Fruit fly (Drosophila melanogaster) whole organism, embryonic: Measurements from ENCODE around the gene bark.

Source experiments
- Antp ChIP-seq: fragments of 200-800 bp; sonication (Bioruptor generic); optimal IDR thresholded peaks from 3 replicates; lab custom pipeline; 2016; ENCODE audit warnings: missing biosample characterization, missing genetic modification characterization
- CG11085 ChIP-seq: fragments of 200-800 bp; sonication (Bioruptor generic); IDR thresholded peaks from 2 replicates; pipeline ENCODE4 v1.3.6; 2022; ENCODE audit warnings: missing biosample characterization, missing genetic modification characterization
- CG11398 ChIP-seq: fragments of 200-800 bp; sonication (Bioruptor generic); optimal IDR thresholded peaks from 2 replicates; lab custom pipeline; 2016; ENCODE audit warnings: missing biosample characterization, missing genetic modification characterization
- CG12104 ChIP-seq: fragments of 200-800 bp; sonication (Bioruptor generic); optimal IDR thresholded peaks from 3 replicates; lab custom pipeline; 2016; ENCODE audit warnings: missing biosample characterization, missing genetic modification characterization
- CG14014 ChIP-seq: fragments of 200-800 bp; sonication (Bioruptor generic); IDR thresholded peaks from 2 replicates; pipeline ENCODE4 v1.3.6; 2022; ENCODE audit warnings: missing biosample characterization, missing genetic modification characterization
- CG17912 ChIP-seq: fragments of 200-800 bp; sonication (Bioruptor generic); optimal IDR thresholded peaks from 2 replicates; lab custom pipeline; 2018; ENCODE audit warnings: missing biosample characterization, mild to moderate bottlenecking, missing genetic modification characterization
- CG32772 ChIP-seq: fragments of 200-800 bp; sonication (Bioruptor generic); IDR thresholded peaks from 2 replicates; pipeline ENCODE4 v1.3.6; 2022; ENCODE audit warnings: missing biosample characterization, missing genetic modification characterization
- CG33213 ChIP-seq: fragments of 200-800 bp; sonication (Bioruptor generic); optimal IDR thresholded peaks from 3 replicates; lab custom pipeline; 2016; ENCODE audit warnings: missing biosample characterization, missing genetic modification characterization
- CG3995 ChIP-seq: fragments of 200-800 bp; sonication (Bioruptor generic); optimal IDR thresholded peaks from 3 replicates; lab custom pipeline; 2016; ENCODE audit warnings: missing biosample characterization, missing genetic modification characterization
- CG4730 ChIP-seq: fragments of 200-800 bp; sonication (Bioruptor generic); IDR thresholded peaks from 2 replicates; pipeline ENCODE4 v1.3.6; 2022; ENCODE audit warnings: missing biosample characterization, missing genetic modification characterization
- CG4820 ChIP-seq: fragments of 200-800 bp; sonication (Bioruptor generic); optimal IDR thresholded peaks from 3 replicates; lab custom pipeline; 2016; ENCODE audit warnings: missing biosample characterization, missing genetic modification characterization
- CG6254 ChIP-seq: fragments of 200-800 bp; sonication (Bioruptor generic); optimal IDR thresholded peaks from 3 replicates; lab custom pipeline; 2017; ENCODE audit warnings: mild to moderate bottlenecking, missing biosample characterization, missing genetic modification reagents, missing genetic modification characterization
- CG6654 ChIP-seq: fragments of 200-800 bp; sonication (Bioruptor generic); optimal IDR thresholded peaks from 2 replicates; lab custom pipeline; 2017; ENCODE audit warnings: missing biosample characterization, mild to moderate bottlenecking, missing genetic modification characterization
- CG7372 ChIP-seq: fragments of 200-800 bp; sonication (Bioruptor generic); IDR thresholded peaks from 2 replicates; pipeline ENCODE4 v1.3.6; 2022; ENCODE audit warnings: missing biosample characterization, missing genetic modification characterization
- CG7786 ChIP-seq: fragments of 200-800 bp; sonication (Bioruptor generic); optimal IDR thresholded peaks from 2 replicates; lab custom pipeline; 2016; ENCODE audit warnings: missing biosample characterization, missing genetic modification characterization
- CG9876 ChIP-seq: fragments of 200-800 bp; sonication (Bioruptor generic); optimal IDR thresholded peaks from 2 replicates; lab custom pipeline; 2016; ENCODE audit warnings: missing biosample characterization, missing genetic modification characterization
- CTCF ChIP-seq: fragments of 200-800 bp; sonication (Bioruptor generic); optimal IDR thresholded peaks from 2 replicates; lab custom pipeline; 2017; ENCODE audit warnings: missing biosample characterization, mild to moderate bottlenecking, missing genetic modification characterization, moderate library complexity
- CrebB ChIP-seq: fragments of 200-800 bp; sonication (Bioruptor generic); optimal IDR thresholded peaks from 3 replicates; lab custom pipeline; 2018; ENCODE audit warnings: missing biosample characterization, mild to moderate bottlenecking, missing genetic modification characterization
- D19A ChIP-seq: fragments of 200-800 bp; optimal IDR thresholded peaks from 3 replicates; lab custom pipeline; 2019; ENCODE audit warnings: missing biosample characterization, mild to moderate bottlenecking, missing genetic modification characterization, moderate library complexity
- Dref ChIP-seq: fragments of 200-800 bp; sonication (Bioruptor generic); IDR thresholded peaks from 2 replicates; pipeline ENCODE4 v1.3.6; 2022; ENCODE audit warnings: missing biosample characterization, missing genetic modification characterization
- Fer1 ChIP-seq: fragments of 200-800 bp; sonication (Bioruptor generic); optimal IDR thresholded peaks from 2 replicates; lab custom pipeline; 2017; ENCODE audit warnings: missing biosample characterization, mild to moderate bottlenecking, missing genetic modification characterization
- GATAe ChIP-seq: fragments of 200-800 bp; sonication (Bioruptor generic); conservative IDR thresholded peaks from 2 replicates; pipeline ENCODE4 v1.3.6; 2022; ENCODE audit warnings: missing biosample characterization, missing genetic modification characterization
- Gug ChIP-seq: fragments of 200-800 bp; sonication (Bioruptor generic); IDR thresholded peaks from 4 replicates; pipeline ENCODE4 v1.3.6; 2022; ENCODE audit warnings: missing biosample characterization, missing genetic modification characterization
- HLH4C ChIP-seq: fragments of 200-800 bp; sonication (Bioruptor generic); IDR thresholded peaks from 3 replicates; pipeline ENCODE4 v1.3.6; 2022; ENCODE audit warnings: missing biosample characterization, missing genetic modification characterization; ENCODE audit not compliant: partially characterized antibody
- Hey ChIP-seq: fragments of 200-800 bp; sonication (Bioruptor generic); optimal IDR thresholded peaks from 3 replicates; lab custom pipeline; 2018; ENCODE audit warnings: missing biosample characterization, mild to moderate bottlenecking, missing genetic modification characterization
- Hr39 ChIP-seq: fragments of >200 bp; optimal IDR thresholded peaks from 2 replicates; lab custom pipeline; 2017
- MBD-R2 ChIP-seq: fragments of 200-800 bp; sonication (Bioruptor generic); IDR thresholded peaks from 2 replicates; pipeline ENCODE4 v1.3.6; 2022; ENCODE audit warnings: missing biosample characterization, missing genetic modification characterization
- Med ChIP-seq: fragments of 200-800 bp; sonication (Bioruptor generic); peaks from one replicate; lab custom pipeline; 2016; ENCODE audit warnings: missing biosample characterization, missing genetic modification characterization, mild to moderate bottlenecking, inconsistent platforms, moderate library complexity
- Myb ChIP-seq: fragments of 200-800 bp; sonication (Bioruptor generic); optimal IDR thresholded peaks from 2 replicates; lab custom pipeline; 2016; ENCODE audit warnings: missing biosample characterization, missing genetic modification characterization
- NK7.1 ChIP-seq: fragments of 200-800 bp; sonication (Bioruptor generic); optimal IDR thresholded peaks from 3 replicates; lab custom pipeline; 2016; ENCODE audit warnings: missing biosample characterization, missing genetic modification characterization
- Scr ChIP-seq: fragments of 200-800 bp; sonication (Bioruptor generic); IDR thresholded peaks from 2 replicates; pipeline ENCODE4 v1.3.6; 2022; ENCODE audit warnings: missing biosample characterization, missing genetic modification characterization; ENCODE audit not compliant: partially characterized antibody
- ab ChIP-seq: fragments of 200-800 bp; sonication (Bioruptor generic); optimal IDR thresholded peaks from 2 replicates; lab custom pipeline; 2016; ENCODE audit warnings: missing biosample characterization, missing genetic modification characterization
- ap ChIP-seq: fragments of 200-800 bp; sonication (Bioruptor generic); IDR thresholded peaks from 2 replicates; pipeline ENCODE4 v1.3.6; 2022; ENCODE audit warnings: missing biosample characterization, missing genetic modification characterization
- ato ChIP-seq: fragments of 200-800 bp; sonication (Bioruptor generic); IDR thresholded peaks from 2 replicates; pipeline ENCODE4 v1.3.6; 2022; ENCODE audit warnings: missing biosample characterization, missing genetic modification characterization; ENCODE audit not compliant: partially characterized antibody
- az2 ChIP-seq: fragments of 200-800 bp; sonication (Bioruptor generic); optimal IDR thresholded peaks from 3 replicates; lab custom pipeline; 2016; ENCODE audit warnings: missing biosample characterization, missing genetic modification characterization
- cas ChIP-seq: fragments of 200-800 bp; sonication (Bioruptor generic); IDR thresholded peaks from 2 replicates; pipeline ENCODE4 v1.3.6; 2022; ENCODE audit warnings: missing biosample characterization, missing genetic modification characterization
- disco-r ChIP-seq: fragments of 200-800 bp; sonication (Bioruptor generic); optimal IDR thresholded peaks from 2 replicates; lab custom pipeline; 2016; ENCODE audit warnings: missing biosample characterization, missing genetic modification characterization
- dmrt99B ChIP-seq: fragments of 200-800 bp; sonication (Bioruptor generic); optimal IDR thresholded peaks from 2 replicates; lab custom pipeline; 2018; ENCODE audit warnings: missing biosample characterization, mild to moderate bottlenecking, missing genetic modification characterization, moderate library complexity
- esg ChIP-seq: fragments of 200-800 bp; sonication (Bioruptor generic); conservative IDR thresholded peaks from 2 replicates; pipeline ENCODE4 v1.3.6; 2022; ENCODE audit warnings: missing biosample characterization, missing genetic modification characterization
- grau ChIP-seq: fragments of 200-800 bp; optimal IDR thresholded peaks from 3 replicates; lab custom pipeline; 2019; ENCODE audit warnings: missing biosample characterization, mild to moderate bottlenecking, missing genetic modification characterization, moderate library complexity
- knrl ChIP-seq: fragments of 200-800 bp; sonication (Bioruptor generic); IDR thresholded peaks from 3 replicates; pipeline ENCODE4 v1.3.6; 2022; ENCODE audit warnings: missing biosample characterization, missing genetic modification characterization; ENCODE audit not compliant: partially characterized antibody
- pb ChIP-seq: fragments of 200-800 bp; sonication (Bioruptor generic); optimal IDR thresholded peaks from 3 replicates; lab custom pipeline; 2016; ENCODE audit warnings: missing biosample characterization, missing genetic modification characterization
- pho ChIP-seq: fragments of 200-800 bp; sonication (Bioruptor generic); optimal IDR thresholded peaks from 2 replicates; lab custom pipeline; 2016; ENCODE audit warnings: missing biosample characterization, missing genetic modification characterization
- run ChIP-seq: fragments of 200-800 bp; sonication (Bioruptor generic); optimal IDR thresholded peaks from 3 replicates; lab custom pipeline; 2018; ENCODE audit warnings: missing biosample characterization, mild to moderate bottlenecking, missing genetic modification characterization
- seq ChIP-seq: fragments of 200-800 bp; sonication (Bioruptor generic); IDR thresholded peaks from 2 replicates; pipeline ENCODE4 v1.3.6; 2022; ENCODE audit warnings: missing biosample characterization, missing genetic modification characterization
- sim ChIP-seq: fragments of 200-800 bp; sonication (Bioruptor generic); IDR thresholded peaks from 2 replicates; pipeline ENCODE4 v1.3.6; 2022; ENCODE audit warnings: missing biosample characterization, missing genetic modification characterization
- slou ChIP-seq: fragments of 200-800 bp; sonication (Bioruptor generic); optimal IDR thresholded peaks from 3 replicates; lab custom pipeline; 2016; ENCODE audit warnings: missing biosample characterization, missing genetic modification characterization
- slp2 ChIP-seq: fragments of 200-800 bp; sonication (Bioruptor generic); optimal IDR thresholded peaks from 2 replicates; lab custom pipeline; 2016; ENCODE audit warnings: missing biosample characterization, missing genetic modification characterization
- stwl ChIP-seq: fragments of 200-800 bp; sonication (Bioruptor generic); optimal IDR thresholded peaks from 3 replicates; lab custom pipeline; 2018; ENCODE audit warnings: missing biosample characterization, mild to moderate bottlenecking, missing genetic modification characterization, moderate library complexity
- tna ChIP-seq: fragments of 200-800 bp; sonication (Bioruptor generic); IDR thresholded peaks from 2 replicates; pipeline ENCODE4 v1.3.6; 2022; ENCODE audit warnings: missing biosample characterization, missing genetic modification characterization; ENCODE audit not compliant: partially characterized antibody
- tup ChIP-seq: fragments of 200-800 bp; sonication (Bioruptor generic); optimal IDR thresholded peaks from 2 replicates; lab custom pipeline; 2016; ENCODE audit warnings: missing biosample characterization, mild to moderate bottlenecking, missing genetic modification characterization, moderate library complexity
- unpg ChIP-seq: fragments of 200-800 bp; sonication (Bioruptor generic); optimal IDR thresholded peaks from 3 replicates; lab custom pipeline; 2018; ENCODE audit warnings: missing biosample characterization, mild to moderate bottlenecking, missing genetic modification characterization, moderate library complexity
- z ChIP-seq: fragments of 200-800 bp; sonication (Bioruptor generic); IDR thresholded peaks from 3 replicates; pipeline ENCODE4 v1.3.6; 2022; ENCODE audit warnings: missing biosample characterization, missing genetic modification characterization

Gene bark

dm6 chr2L:3832249-3832675 is 45.3 kb downstream of the bark start (continued):
- TF ChIP-seq Fer1 (no peak), CG6654 (GFP tag; lab: Kevin White, UChicago) (peak; percentile 91), esg (GFP tag; lab: Robert Waterston, UW) (peak; percentile 93), CG12104 (GFP tag; lab: Kevin White, UChicago) (peak; percentile 91), CG33213 (GFP tag; lab: Kevin White, UChicago) (peak; percentile 96), CG11398 (peak; percentile 93), Gug (GFP tag; lab: Robert Waterston, UW) (peak; percentile 96), z (peak; percentile 75), run (peak; percentile 92), CG14014 (GFP tag; lab: Robert Waterston, UW) (peak; percentile 91), CG4730 (GFP tag; lab: Robert Waterston, UW) (peak; percentile 88), GATAe (GFP tag; lab: Robert Waterston, UW) (peak; percentile 74; the same call in 1 of the 2 replicates), dmrt99B (tag; lab: Kevin White, UChicago) (peak; percentile 98), Scr (GFP tag; lab: Robert Waterston, UW) (no peak), pb (GFP tag; lab: Kevin White, UChicago) (peak; percentile 94), grau (tag; lab: Kevin White, UChicago) (peak; percentile 93), tup (peak; percentile 94), Myb (GFP tag; lab: Kevin White, UChicago) (peak; percentile 83), CG11085 (GFP tag; lab: Robert Waterston, UW) (peak; percentile 77), CG17912 (peak; percentile 86), Dref (GFP tag; lab: Robert Waterston, UW) (no peak), seq (GFP tag; lab: Robert Waterston, UW) (peak; percentile 91), NK7.1 (GFP tag; lab: Kevin White, UChicago) (peak; percentile 94), cas (GFP tag; lab: Robert Waterston, UW) (peak; percentile 77; the same call in 1 of the 2 replicates), CTCF (peak; percentile 69), az2 (GFP tag; lab: Kevin White, UChicago) (peak; percentile 98), CG7372 (GFP tag; lab: Robert Waterston, UW) (peak; percentile 90), ab (GFP tag; lab: Kevin White, UChicago) (peak; percentile 96), tna (no peak), Hr39 (no peak), Med (peak; percentile 99), disco-r (GFP tag; lab: Kevin White, UChicago) (peak; percentile 91), MBD-R2 (GFP tag; lab: Robert Waterston, UW) (peak; percentile 76), pho (GFP tag; lab: Kevin White, UChicago) (peak; percentile 84), knrl (GFP tag; lab: Robert Waterston, UW) (no peak), CG4820 (peak; percentile 98), slou (peak; percentile 93), slp2 (peak; percentile 99), CrebB (tag; lab: Kevin White, UChicago) (peak; percentile 94), unpg (GFP tag; lab: Kevin White, UChicago) (peak; percentile 98), stwl (peak; percentile 99), ap (peak; percentile 92), Hey (tag; lab: Kevin White, UChicago) (peak; percentile 96), CG9876 (GFP tag; lab: Kevin White, UChicago) (peak; percentile 91), ato (GFP tag; lab: Robert Waterston, UW) (no peak), CG3995 (GFP tag; lab: Kevin White, UChicago) (peak; percentile 32), HLH4C (no peak), CG32772 (GFP tag; lab: Robert Waterston, UW) (peak; percentile 95), D19A (tag; lab: Kevin White, UChicago) (peak; percentile 87), CG7786 (GFP tag; lab: Kevin White, UChicago) (peak; percentile 92), sim (GFP tag; lab: Robert Waterston, UW) (peak; percentile 97), CG6254 (GFP tag; lab: Kevin White, UChicago) (peak; percentile 96), Antp (peak; percentile 96)
